Worm (Caenorhabditis elegans) whole organism, late embryonic: ENCODE measurements around the gene R13A1.5.

Source experiments
- K02D7.2 ChIP-seq: sonication (generic microtip); optimal IDR thresholded peaks from 2 replicates; lab custom pipeline; 2017; ENCODE audit warnings: mild to moderate bottlenecking, missing genetic modification characterization, missing compliant biosample characterization
- ceh-14 ChIP-seq: sonication (generic microtip); optimal IDR thresholded peaks from 2 replicates; lab custom pipeline; 2016; ENCODE audit warnings: missing genotype, missing genetic modification characterization, missing compliant biosample characterization
- ceh-22 ChIP-seq: sonication (generic microtip); optimal IDR thresholded peaks from 2 replicates; lab custom pipeline; 2017; ENCODE audit warnings: missing biosample characterization, missing genetic modification characterization
- ceh-24 ChIP-seq: sonication (generic microtip); optimal IDR thresholded peaks from 2 replicates; lab custom pipeline; 2016; ENCODE audit warnings: mild to moderate bottlenecking, missing genetic modification characterization, missing compliant biosample characterization
- ceh-30 ChIP-seq: fragments of 150-350 bp; optimal IDR thresholded peaks from 2 replicates; lab custom pipeline; 2014; ENCODE audit warnings: missing biosample characterization, missing genetic modification characterization
- ceh-31 ChIP-seq: sonication (generic microtip); optimal IDR thresholded peaks from 2 replicates; lab custom pipeline; 2016; ENCODE audit warnings: missing genetic modification characterization, missing compliant biosample characterization
- ceh-34 ChIP-seq: sonication (generic microtip); optimal IDR thresholded peaks from 2 replicates; lab custom pipeline; 2016; ENCODE audit warnings: mild to moderate bottlenecking, missing genetic modification characterization, missing compliant biosample characterization
- ceh-45 ChIP-seq: fragments of 200-800 bp; sonication (Bioruptor generic); IDR thresholded peaks from 2 replicates; pipeline ENCODE4 v1.3.6; 2022; ENCODE audit warnings: missing genetic modification reagents, missing genetic modification characterization, missing compliant biosample characterization
- ceh-6 ChIP-seq: fragments of 200-800 bp; sonication (Bioruptor generic); optimal IDR thresholded peaks from 2 replicates; lab custom pipeline; 2018; ENCODE audit warnings: mild to moderate bottlenecking, missing genetic modification characterization, missing compliant biosample characterization
- che-1 ChIP-seq: sonication (generic microtip); optimal IDR thresholded peaks from 2 replicates; lab custom pipeline; 2016; ENCODE audit warnings: mild to moderate bottlenecking, missing genetic modification characterization, missing compliant biosample characterization
- elt-2 ChIP-seq: sonication (generic microtip); optimal IDR thresholded peaks from 2 replicates; lab custom pipeline; 2016; ENCODE audit warnings: missing genetic modification reagents, missing genetic modification characterization, missing compliant biosample characterization
- fax-1 ChIP-seq: sonication (generic microtip); optimal IDR thresholded peaks from 2 replicates; lab custom pipeline; 2016; ENCODE audit warnings: missing genotype, missing genetic modification characterization, missing compliant biosample characterization
- fkh-6 ChIP-seq: sonication (generic microtip); optimal IDR thresholded peaks from 2 replicates; lab custom pipeline; 2016; ENCODE audit warnings: missing genetic modification characterization, missing compliant biosample characterization
- gmeb-2 ChIP-seq: sonication (generic microtip); optimal IDR thresholded peaks from 2 replicates; lab custom pipeline; 2016; ENCODE audit warnings: missing genetic modification characterization, inconsistent platforms, missing compliant biosample characterization
- hlh-13 ChIP-seq: fragments of 200-800 bp; sonication (Bioruptor generic); optimal IDR thresholded peaks from 2 replicates; lab custom pipeline; 2018; ENCODE audit warnings: mild to moderate bottlenecking, missing genetic modification characterization, missing compliant biosample characterization
- hlh-15 ChIP-seq: sonication (generic microtip); optimal IDR thresholded peaks from 2 replicates; lab custom pipeline; 2016; ENCODE audit warnings: missing genetic modification characterization, missing compliant biosample characterization
- hlh-30 ChIP-seq: sonication (generic microtip); optimal IDR thresholded peaks from 2 replicates; lab custom pipeline; 2017; ENCODE audit warnings: antibody characterized with exemption, missing genetic modification characterization, missing compliant biosample characterization; ENCODE audit not compliant: insufficient read depth
- hlh-6 ChIP-seq: sonication (generic microtip); optimal IDR thresholded peaks from 2 replicates; lab custom pipeline; 2016; ENCODE audit warnings: missing genotype, missing genetic modification characterization, missing compliant biosample characterization
- nhr-11 ChIP-seq: fragments of 150-350 bp; optimal IDR thresholded peaks from 2 replicates; lab custom pipeline; 2014; ENCODE audit warnings: missing biosample characterization, missing genetic modification characterization
- npax-4 ChIP-seq: sonication (generic microtip); optimal IDR thresholded peaks from 2 replicates; lab custom pipeline; 2016; ENCODE audit warnings: missing genetic modification characterization, missing compliant biosample characterization
- pha-2 ChIP-seq: sonication (generic microtip); optimal IDR thresholded peaks from 2 replicates; lab custom pipeline; 2017; ENCODE audit warnings: mild to moderate bottlenecking, missing genetic modification characterization, missing compliant biosample characterization
- pha-4 ChIP-seq: fragments of 150-350 bp; optimal IDR thresholded peaks from 2 replicates; lab custom pipeline; 2018; ENCODE audit warnings: missing biosample characterization, missing genetic modification reagents, missing genetic modification characterization
- pqm-1 ChIP-seq: sonication (generic microtip); optimal IDR thresholded peaks from 2 replicates; lab custom pipeline; 2016; ENCODE audit warnings: missing genetic modification characterization, missing compliant biosample characterization
- sox-2 ChIP-seq: fragments of 200-800 bp; sonication (Bioruptor generic); IDR thresholded peaks from 2 replicates; pipeline ENCODE4 v1.3.6; 2022; ENCODE audit warnings: missing genetic modification reagents, missing genetic modification characterization, missing compliant biosample characterization
- syd-9 ChIP-seq: sonication (generic microtip); optimal IDR thresholded peaks from 2 replicates; lab custom pipeline; 2016; ENCODE audit warnings: mild to moderate bottlenecking, missing genetic modification characterization, moderate library complexity, missing compliant biosample characterization
- ttx-3 ChIP-seq: sonication (generic microtip); optimal IDR thresholded peaks from 2 replicates; lab custom pipeline; 2016; ENCODE audit warnings: missing genetic modification reagents, missing genetic modification characterization, missing compliant biosample characterization
- unc-42 ChIP-seq: sonication (generic microtip); optimal IDR thresholded peaks from 2 replicates; lab custom pipeline; 2016; ENCODE audit warnings: missing genotype, missing genetic modification characterization, missing compliant biosample characterization
- unc-86 ChIP-seq: sonication (generic microtip); optimal IDR thresholded peaks from 2 replicates; lab custom pipeline; 2016; ENCODE audit warnings: missing genetic modification characterization, missing compliant biosample characterization

Gene R13A1.5

ce11 chrIV:7208961-7209360 is 17.3 kb upstream of the R13A1.5 start:
- TF ChIP-seq ceh-14 (tag; lab: Kevin White, UChicago) (no peak), pha-2 (no peak), fax-1 (no peak), pha-4 (tag; lab: Kevin White, UChicago) (no peak), ceh-45 (GFP tag; lab: Robert Waterston, UW) (no peak), ceh-6 (GFP tag; lab: Kevin White, UChicago) (no peak), hlh-6 (tag; lab: Kevin White, UChicago) (no peak)

- TF ChIP-seq ttx-3 (tag; lab: Kevin White, UChicago), result no peak
- no peak for TF ChIP-seq ceh-24 (tag; lab: Kevin White, UChicago)
- no peak for TF ChIP-seq hlh-30 (tag; lab: Kevin White, UChicago)
- TF ChIP-seq K02D7.2, result no peak
- TF ChIP-seq pqm-1 (tag; lab: Kevin White, UChicago), result no peak
- TF ChIP-seq nhr-11, result no peak
- no peak for TF ChIP-seq unc-86 (tag; lab: Kevin White, UChicago)
- TF ChIP-seq ceh-34, result no peak
- TF ChIP-seq hlh-13 (GFP tag; lab: Kevin White, UChicago), result no peak
- TF ChIP-seq, all 69 proteins: peak for 0
Measured at ce11 chrIV:7205969-7206368, 14.3 kb upstream of the R13A1.5 start, which contains the start of gene kcc-1. Gene kcc-1 (plus strand): TSS chrIV:7206269.

DNA sequence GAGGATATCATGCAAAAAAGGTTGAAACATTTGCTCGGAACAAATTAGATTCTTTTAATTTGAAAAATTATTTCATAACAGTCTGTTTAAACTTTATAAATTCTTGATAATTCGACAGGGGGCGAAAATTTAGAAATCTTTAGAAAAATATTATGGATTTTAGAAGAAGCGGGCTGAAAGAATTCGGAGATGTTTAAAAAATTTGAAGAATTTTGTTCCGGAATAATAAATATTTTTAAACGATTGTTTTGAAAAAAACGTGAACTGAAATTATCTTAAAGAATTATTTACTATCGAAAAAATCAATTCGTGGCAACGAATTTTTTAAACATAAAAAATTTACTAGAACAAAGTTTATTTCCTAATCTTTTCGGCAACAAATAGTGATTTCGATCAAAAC is 12.1 kb upstream of the R13A1.5 start, which contains the start of gene R13A1.3:
Gene R13A1.3 (plus strand): TSS at position 301 of the 400 bp plus-strand sequence.
- no peak for TF ChIP-seq ceh-30 (tag; lab: Kevin White, UChicago)
- no peak for TF ChIP-seq unc-42 (tag; lab: Kevin White, UChicago)
- no peak for TF ChIP-seq che-1 (tag; lab: Kevin White, UChicago)
- TF ChIP-seq, all 69 proteins: peak for 0

ce11 chrIV:7196853-7197252 is 5.2 kb upstream of the R13A1.5 start, which contains the start of gene unc-8:
Gene unc-8 (plus strand): TSS chrIV:7197153.
- TF ChIP-seq ceh-14 (tag; lab: Kevin White, UChicago), result no peak

DNA sequence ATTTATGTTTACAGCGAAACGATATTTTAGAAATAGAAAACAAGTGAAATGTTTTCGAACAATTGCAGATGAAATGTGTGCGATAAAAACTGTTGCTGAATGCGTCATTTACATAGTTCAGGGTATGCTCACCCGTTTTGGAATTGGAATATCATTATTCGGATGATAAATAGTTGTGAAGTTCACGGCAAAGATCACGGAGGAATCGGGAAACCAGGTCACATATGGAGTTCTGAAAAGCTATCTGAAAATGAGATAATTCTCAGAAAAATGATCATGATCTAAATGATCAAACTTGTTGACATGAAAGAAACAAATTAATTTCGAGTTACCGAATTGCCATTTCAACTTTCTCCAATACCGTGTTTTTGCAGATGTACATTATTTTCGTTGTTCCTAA is 4.1 kb upstream of the R13A1.5 start, which contains the start of gene best-16:
Gene best-16 (minus strand): TSS at position 101 of the 400 bp plus-strand sequence.
- TF ChIP-seq syd-9 (tag; lab: Kevin White, UChicago) (no peak), ceh-31 (tag; lab: Kevin White, UChicago) (no peak), npax-4 (tag; lab: Kevin White, UChicago) (no peak)

DNA sequence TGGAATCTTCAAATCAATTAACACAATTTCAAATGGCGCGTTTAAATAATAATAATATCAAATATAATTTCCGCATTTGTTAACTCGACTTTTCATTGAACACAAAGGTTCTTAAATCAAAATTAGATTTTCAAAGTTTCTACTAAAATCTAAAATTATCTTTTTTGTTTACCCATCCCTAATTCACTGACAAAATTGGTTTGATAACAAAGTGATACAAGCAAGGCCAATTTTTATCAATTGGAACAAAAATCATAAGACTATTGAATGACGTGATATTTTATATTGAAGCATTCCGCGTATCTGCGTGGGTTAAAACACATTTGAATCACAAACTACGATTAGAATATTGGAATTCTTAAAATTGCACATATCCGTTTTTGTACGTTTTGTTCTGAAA is 1.2 kb downstream of the R13A1.5 start:
- TF ChIP-seq elt-2 (tag; lab: Kevin White, UChicago) (peak; percentile 49), fkh-6 (tag; lab: Kevin White, UChicago) (no peak)

ce11 chrIV:7188528-7189422 is 2.9 kb downstream of the R13A1.5 start, which contains the start of gene srlf-7:
Gene srlf-7 (plus strand): TSS chrIV:7189287.
- TF ChIP-seq gmeb-2 (no peak), pqm-1 (tag; lab: Kevin White, UChicago) (peak; percentile 27), elt-2 (tag; lab: Kevin White, UChicago) (peak; percentile 88), unc-42 (tag; lab: Kevin White, UChicago) (peak; percentile 44)

ce11 chrIV:7188030-7188429 is 3.6 kb downstream of the R13A1.5 start, which contains the start of gene C42D4.13:
Gene C42D4.13 (minus strand): TSS chrIV:7188130.
- no peak for TF ChIP-seq elt-2 (tag; lab: Kevin White, UChicago)
- no peak for TF ChIP-seq ceh-14 (tag; lab: Kevin White, UChicago)
- no peak for TF ChIP-seq unc-42 (tag; lab: Kevin White, UChicago)
- TF ChIP-seq sox-2, result no peak
- TF ChIP-seq ceh-22 (tag; lab: Kevin White, UChicago), result no peak
- no peak for TF ChIP-seq hlh-15 (tag; lab: Kevin White, UChicago)
